Worm (Caenorhabditis elegans) whole organism, late embryonic: Measurements from ENCODE around the gene gst-13.

ENCODE experiments used
- C38D4.7 ChIP-seq: fragments of 200-800 bp; sonication (Bioruptor generic); optimal IDR thresholded peaks from 2 replicates; lab custom pipeline; 2018; ENCODE audit warnings: mild to moderate bottlenecking, missing genetic modification characterization, moderate library complexity, missing compliant biosample characterization
- F13H6.1 ChIP-seq: sonication (generic microtip); optimal IDR thresholded peaks from 2 replicates; lab custom pipeline; 2016; ENCODE audit warnings: missing genetic modification characterization, missing compliant biosample characterization
- T23F11.4 ChIP-seq: fragments of 200-800 bp; sonication (Bioruptor generic); optimal IDR thresholded peaks from 2 replicates; lab custom pipeline; 2018; ENCODE audit warnings: mild to moderate bottlenecking, missing genetic modification characterization, missing compliant biosample characterization
- ama-1 ChIP-seq: fragments of 150-350 bp; optimal IDR thresholded peaks from 2 replicates; lab custom pipeline; 2014
- ceh-18 ChIP-seq: sonication (generic microtip); optimal IDR thresholded peaks from 2 replicates; lab custom pipeline; 2016; ENCODE audit warnings: missing genetic modification characterization, missing compliant biosample characterization
- ceh-19 ChIP-seq: fragments of 200-800 bp; sonication (Bioruptor generic); optimal IDR thresholded peaks from 2 replicates; lab custom pipeline; 2018; ENCODE audit warnings: mild to moderate bottlenecking, missing genetic modification characterization, missing compliant biosample characterization
- ceh-2 ChIP-seq: sonication (generic microtip); optimal IDR thresholded peaks from 2 replicates; lab custom pipeline; 2016; ENCODE audit warnings: missing genotype, missing genetic modification characterization, missing compliant biosample characterization
- ceh-22 ChIP-seq: sonication (generic microtip); optimal IDR thresholded peaks from 2 replicates; lab custom pipeline; 2017; ENCODE audit warnings: missing biosample characterization, missing genetic modification characterization
- ceh-30 ChIP-seq: fragments of 150-350 bp; optimal IDR thresholded peaks from 2 replicates; lab custom pipeline; 2014; ENCODE audit warnings: missing biosample characterization, missing genetic modification characterization
- ceh-31 ChIP-seq: sonication (generic microtip); optimal IDR thresholded peaks from 2 replicates; lab custom pipeline; 2016; ENCODE audit warnings: missing genetic modification characterization, missing compliant biosample characterization
- ceh-34 ChIP-seq: sonication (generic microtip); optimal IDR thresholded peaks from 2 replicates; lab custom pipeline; 2016; ENCODE audit warnings: mild to moderate bottlenecking, missing genetic modification characterization, missing compliant biosample characterization
- ceh-45 ChIP-seq: fragments of 200-800 bp; sonication (Bioruptor generic); IDR thresholded peaks from 2 replicates; pipeline ENCODE4 v1.3.6; 2022; ENCODE audit warnings: missing genetic modification reagents, missing genetic modification characterization, missing compliant biosample characterization
- ceh-6 ChIP-seq: fragments of 200-800 bp; sonication (Bioruptor generic); optimal IDR thresholded peaks from 2 replicates; lab custom pipeline; 2018; ENCODE audit warnings: mild to moderate bottlenecking, missing genetic modification characterization, missing compliant biosample characterization
- che-1 ChIP-seq: sonication (generic microtip); optimal IDR thresholded peaks from 2 replicates; lab custom pipeline; 2016; ENCODE audit warnings: mild to moderate bottlenecking, missing genetic modification characterization, missing compliant biosample characterization
- dve-1 ChIP-seq: sonication (generic microtip); optimal IDR thresholded peaks from 2 replicates; lab custom pipeline; 2017; ENCODE audit warnings: antibody characterized with exemption, mild to moderate bottlenecking, missing genetic modification characterization, missing compliant biosample characterization
- elt-2 ChIP-seq: sonication (generic microtip); optimal IDR thresholded peaks from 2 replicates; lab custom pipeline; 2016; ENCODE audit warnings: missing genetic modification reagents, missing genetic modification characterization, missing compliant biosample characterization
- ets-4 ChIP-seq: sonication (generic microtip); optimal IDR thresholded peaks from 2 replicates; lab custom pipeline; 2016; ENCODE audit warnings: missing genetic modification characterization, missing compliant biosample characterization
- fkh-10 ChIP-seq: fragments of 150-350 bp; optimal IDR thresholded peaks from 2 replicates; lab custom pipeline; 2014; ENCODE audit warnings: missing biosample characterization, missing genetic modification reagents, missing genetic modification characterization
- fkh-6 ChIP-seq: sonication (generic microtip); optimal IDR thresholded peaks from 2 replicates; lab custom pipeline; 2016; ENCODE audit warnings: missing genetic modification characterization, missing compliant biosample characterization
- hlh-30 ChIP-seq: sonication (generic microtip); optimal IDR thresholded peaks from 2 replicates; lab custom pipeline; 2017; ENCODE audit warnings: antibody characterized with exemption, missing genetic modification characterization, missing compliant biosample characterization; ENCODE audit not compliant: insufficient read depth
- hlh-8 ChIP-seq: sonication (generic microtip); optimal IDR thresholded peaks from 2 replicates; lab custom pipeline; 2016; ENCODE audit warnings: missing genotype, missing genetic modification characterization, missing compliant biosample characterization
- lim-6 ChIP-seq: sonication (generic microtip); optimal IDR thresholded peaks from 2 replicates; lab custom pipeline; 2016; ENCODE audit warnings: missing genetic modification characterization, missing compliant biosample characterization
- lin-11 ChIP-seq: fragments of 200-800 bp; sonication (Bioruptor generic); optimal IDR thresholded peaks from 2 replicates; lab custom pipeline; 2018; ENCODE audit warnings: mild to moderate bottlenecking, missing genetic modification characterization, missing compliant biosample characterization
- madf-2 ChIP-seq: sonication (generic microtip); optimal IDR thresholded peaks from 2 replicates; lab custom pipeline; 2017; ENCODE audit warnings: missing genetic modification characterization, missing compliant biosample characterization
- mec-3 ChIP-seq: sonication (generic microtip); optimal IDR thresholded peaks from 2 replicates; lab custom pipeline; 2016; ENCODE audit warnings: borderline replicate concordance, missing genetic modification characterization, missing compliant biosample characterization
- nfya-1 ChIP-seq: sonication (generic microtip); optimal IDR thresholded peaks from 2 replicates; lab custom pipeline; 2017; ENCODE audit warnings: missing genetic modification characterization, mild to moderate bottlenecking, missing compliant biosample characterization, antibody characterized with exemption, moderate library complexity
- pag-3 ChIP-seq: sonication (generic microtip); optimal IDR thresholded peaks from 2 replicates; lab custom pipeline; 2016; ENCODE audit warnings: missing compliant biosample characterization, missing genetic modification characterization, borderline replicate concordance
- pqm-1 ChIP-seq: sonication (generic microtip); optimal IDR thresholded peaks from 2 replicates; lab custom pipeline; 2016; ENCODE audit warnings: missing genetic modification characterization, missing compliant biosample characterization
- pros-1 ChIP-seq: fragments of 150-350 bp; optimal IDR thresholded peaks from 2 replicates; lab custom pipeline; 2014; ENCODE audit warnings: missing biosample characterization, missing genetic modification reagents, missing genetic modification characterization
- ref-2 ChIP-seq: sonication (generic microtip); optimal IDR thresholded peaks from 2 replicates; lab custom pipeline; 2016; ENCODE audit warnings: missing genetic modification characterization, missing compliant biosample characterization
- rnt-1 ChIP-seq: sonication (generic microtip); optimal IDR thresholded peaks from 2 replicates; lab custom pipeline; 2016; ENCODE audit warnings: missing genetic modification characterization, missing compliant biosample characterization
- sdc-2 ChIP-seq: sonication (generic microtip); optimal IDR thresholded peaks from 2 replicates; lab custom pipeline; 2016; ENCODE audit warnings: missing genotype, missing genetic modification characterization, missing compliant biosample characterization
- sox-2 ChIP-seq: fragments of 200-800 bp; sonication (Bioruptor generic); IDR thresholded peaks from 2 replicates; pipeline ENCODE4 v1.3.6; 2022; ENCODE audit warnings: missing genetic modification reagents, missing genetic modification characterization, missing compliant biosample characterization
- tbx-2 ChIP-seq: sonication (generic microtip); optimal IDR thresholded peaks from 2 replicates; lab custom pipeline; 2016; ENCODE audit warnings: missing genetic modification characterization, missing compliant biosample characterization
- tbx-7 ChIP-seq: sonication (generic microtip); optimal IDR thresholded peaks from 2 replicates; lab custom pipeline; 2016; ENCODE audit warnings: missing genotype, missing genetic modification characterization, missing compliant biosample characterization
- ttx-3 ChIP-seq: sonication (generic microtip); optimal IDR thresholded peaks from 2 replicates; lab custom pipeline; 2016; ENCODE audit warnings: missing genetic modification reagents, missing genetic modification characterization, missing compliant biosample characterization
- unc-3 ChIP-seq, 2 experiments: fragments of 200-800 bp in 1 of 2; sonication (Bioruptor generic) in 1 of 2; sonication (generic microtip) in 1 of 2; conservative IDR thresholded peaks in 1 of 2; optimal IDR thresholded peaks in 1 of 2; 2 replicates each; pipeline versions ENCODE4 v1.3.6 to Lab custom; 2016 to 2022; ENCODE audit warnings: missing compliant biosample characterization in 2 of 2, missing genetic modification characterization in 2 of 2, missing genetic modification reagents in 1 of 2
- unc-42 ChIP-seq: sonication (generic microtip); optimal IDR thresholded peaks from 2 replicates; lab custom pipeline; 2016; ENCODE audit warnings: missing genotype, missing genetic modification characterization, missing compliant biosample characterization
- unc-55 ChIP-seq: sonication (generic microtip); optimal IDR thresholded peaks from 2 replicates; lab custom pipeline; 2017; ENCODE audit warnings: missing biosample characterization, missing genetic modification reagents, missing genetic modification characterization
- unc-86 ChIP-seq: sonication (generic microtip); optimal IDR thresholded peaks from 2 replicates; lab custom pipeline; 2016; ENCODE audit warnings: missing genetic modification characterization, missing compliant biosample characterization
- zip-5 ChIP-seq: sonication (generic microtip); optimal IDR thresholded peaks from 2 replicates; lab custom pipeline; 2016; ENCODE audit warnings: missing genetic modification characterization, missing compliant biosample characterization
- ztf-16 ChIP-seq: sonication (generic microtip); optimal IDR thresholded peaks from 2 replicates; lab custom pipeline; 2017; ENCODE audit warnings: missing genetic modification characterization, missing compliant biosample characterization

gst-13 gene

ce11 chrII:9272942-9273341 lies 41.7 kb downstream of the gst-13 start, which contains the start of gene C01G6.4:
Gene C01G6.4 (minus strand): TSS chrII:9273042.
- no peak for TF ChIP-seq mec-3
- TF ChIP-seq, all 69 proteins: peak for 0

DNA sequence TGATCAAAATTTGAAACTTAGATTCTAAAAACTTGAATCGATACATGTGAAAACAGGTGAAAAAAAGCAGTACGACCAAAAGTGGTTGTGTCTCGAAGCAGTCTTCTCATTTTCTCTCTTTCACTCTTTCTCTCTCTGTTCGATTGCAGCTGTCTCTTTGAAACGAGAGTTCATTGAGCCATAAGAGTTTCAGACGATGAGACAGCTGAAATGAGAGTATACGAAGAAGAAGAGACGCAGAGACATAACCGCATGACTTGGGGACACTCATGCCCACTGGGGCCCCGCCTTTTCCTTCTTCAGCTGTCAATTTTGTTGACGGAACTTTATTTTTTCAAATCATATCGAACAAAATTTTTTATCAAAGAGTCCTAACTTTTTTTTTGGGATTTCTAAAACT lies 42.7 kb downstream of the gst-13 start:
- TF ChIP-seq ceh-30 (no peak), T23F11.4 (GFP tag; lab: Kevin White, UChicago) (no peak), ceh-22 (no peak), unc-42 (peak; percentile 50), sox-2 (GFP tag; lab: Robert Waterston, UW) (no peak), ceh-31 (tag; lab: Kevin White, UChicago) (peak; percentile 73), lim-6 (tag; lab: Kevin White, UChicago) (no peak), dve-1 (tag; lab: Kevin White, UChicago) (peak; percentile 2), madf-2 (tag; lab: Kevin White, UChicago) (no peak), tbx-7 (no peak), fkh-10 (GFP tag; lab: Kevin White, UChicago) (no peak), ets-4 (tag; lab: Kevin White, UChicago) (no peak), C38D4.7 (GFP tag; lab: Kevin White, UChicago) (no peak), rnt-1 (tag; lab: Kevin White, UChicago) (peak; percentile 37), nfya-1 (tag; lab: Kevin White, UChicago) (peak; percentile 81), ama-1 (lab: Kevin White, UChicago) (no peak), pros-1 (peak; percentile 55), hlh-30 (tag; lab: Kevin White, UChicago) (peak; percentile 98), che-1 (tag; lab: Kevin White, UChicago) (no peak), unc-3 (GFP tag; conservative IDR thresholded peaks at IDR 0.05; lab: Robert Waterston, UW) (no peak), unc-3 (tag; optimal IDR thresholded peaks at IDR 0.05; lab: Kevin White, UChicago) (no peak), hlh-8 (no peak), ttx-3 (tag; lab: Kevin White, UChicago) (no peak), zip-5 (no peak), unc-55 (peak; percentile 91), fkh-6 (tag; lab: Kevin White, UChicago) (no peak), tbx-2 (tag; lab: Kevin White, UChicago) (peak; percentile 53), elt-2 (tag; lab: Kevin White, UChicago) (peak; percentile 27), ztf-16 (tag; lab: Kevin White, UChicago) (no peak), ref-2 (tag; lab: Kevin White, UChicago) (peak; percentile 33), lin-11 (tag; lab: Kevin White, UChicago) (no peak), ceh-19 (GFP tag; lab: Kevin White, UChicago) (no peak), ceh-18 (tag; lab: Kevin White, UChicago) (peak; percentile 67), pag-3 (tag; lab: Kevin White, UChicago) (no peak), ceh-2 (no peak), ceh-34 (tag; lab: Kevin White, UChicago) (peak; percentile 39)
- TF ChIP-seq, all 69 proteins: peak for 13

DNA sequence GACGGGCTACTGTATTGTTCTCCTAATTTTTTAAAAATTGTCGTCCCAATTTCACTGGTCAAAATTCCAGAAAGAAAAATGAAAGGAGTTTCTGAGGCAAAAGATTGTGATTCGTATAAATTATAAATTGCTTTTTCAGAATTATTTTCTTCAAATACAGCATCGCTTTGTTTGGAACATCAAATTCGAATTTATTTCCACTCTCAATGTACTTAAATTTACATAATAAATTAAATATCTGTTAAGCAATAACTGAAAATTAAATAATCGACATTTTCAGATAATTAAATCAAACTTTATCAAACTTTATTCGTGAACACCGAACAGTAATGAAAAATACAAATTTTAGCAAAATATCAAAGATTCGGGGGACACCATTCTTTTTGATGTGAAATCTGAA lies 43.5 kb downstream of the gst-13 start:
- no peak for TF ChIP-seq tbx-7
- TF ChIP-seq rnt-1 (tag; lab: Kevin White, UChicago) = no peak
- TF ChIP-seq ceh-45 (GFP tag; lab: Robert Waterston, UW) = no peak
- TF ChIP-seq ceh-6 (GFP tag; lab: Kevin White, UChicago) = no peak
- no peak for TF ChIP-seq ttx-3 (tag; lab: Kevin White, UChicago)
- TF ChIP-seq ceh-30 = no peak
- TF ChIP-seq, all 69 proteins: peak for 0

DNA sequence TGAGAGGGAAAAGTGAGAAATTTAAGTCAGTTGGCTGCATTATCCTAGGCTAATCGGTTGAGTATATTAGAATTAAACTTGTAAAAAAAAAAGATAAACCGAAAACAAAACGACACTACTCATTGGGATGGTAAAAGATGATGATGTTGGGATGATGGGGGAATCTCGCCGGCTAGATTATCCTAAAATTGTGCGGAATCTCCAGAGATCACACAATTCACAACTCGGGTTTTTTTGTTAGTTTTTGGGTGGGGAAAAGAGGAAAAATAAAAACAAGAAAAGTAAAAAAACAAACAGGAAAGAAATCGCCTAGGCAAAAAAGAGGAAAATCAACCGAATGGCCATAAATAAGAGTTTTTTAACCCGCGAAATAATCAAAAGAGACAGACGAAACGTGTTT lies 43.9 kb downstream of the gst-13 start:
- TF ChIP-seq ceh-31 (tag; lab: Kevin White, UChicago) (no peak), pqm-1 (tag; lab: Kevin White, UChicago) (no peak), unc-42 (no peak), F13H6.1 (no peak), dve-1 (tag; lab: Kevin White, UChicago) (no peak), unc-86 (tag; lab: Kevin White, UChicago) (no peak), hlh-30 (tag; lab: Kevin White, UChicago) (no peak), ama-1 (lab: Kevin White, UChicago) (no peak), sdc-2 (tag; lab: Kevin White, UChicago) (no peak), unc-3 (GFP tag; conservative IDR thresholded peaks at IDR 0.05; lab: Robert Waterston, UW) (no peak), unc-3 (tag; optimal IDR thresholded peaks at IDR 0.05; lab: Kevin White, UChicago) (no peak), tbx-7 (no peak)
